Worm (Caenorhabditis elegans) whole organism, L1 larva: ENCODE measurements around the gene ubq-1.
A peak's percentile ranks its signal among the peaks of the same experiment; 100 is the strongest.

Source experiments
- blmp-1 ChIP-seq: fragments of 150-350 bp; optimal IDR thresholded peaks from 2 replicates; lab custom pipeline; 2014; ENCODE audit warnings: missing biosample characterization, missing genetic modification characterization
- ceh-8 ChIP-seq: fragments of 200-800 bp; sonication (Bioruptor generic); optimal IDR thresholded peaks from 2 replicates; lab custom pipeline; 2018; ENCODE audit warnings: mild to moderate bottlenecking, missing genetic modification characterization, moderate library complexity, missing compliant biosample characterization
- egl-13 ChIP-seq: sonication (generic microtip); optimal IDR thresholded peaks from 2 replicates; lab custom pipeline; 2016; ENCODE audit warnings: missing genotype, missing genetic modification reagents, missing genetic modification characterization, missing compliant biosample characterization
- egl-27 ChIP-seq, 2 experiments: fragments of 150-350 bp in 1 of 2; sonication (generic microtip); optimal IDR thresholded peaks; 3 replicates each; lab custom pipeline; 2017 to 2018; ENCODE audit warnings: missing biosample characterization in 2 of 2, missing genetic modification characterization in 2 of 2, missing genetic modification reagents in 2 of 2
- elt-3 ChIP-seq, 6 experiments: fragments of 150-350 bp in 1 of 6; sonication (generic microtip); optimal IDR thresholded peaks; 2 replicates each; lab custom pipeline; 2017 to 2018; ENCODE audit warnings: missing biosample characterization in 6 of 6, missing genetic modification characterization in 6 of 6, inconsistent platforms in 1 of 6
- lin-13 ChIP-seq: fragments of 150-350 bp; optimal IDR thresholded peaks from 2 replicates; lab custom pipeline; 2014; ENCODE audit warnings: missing biosample characterization, missing genetic modification reagents, missing genetic modification characterization
- lin-15B ChIP-seq: fragments of 150-350 bp; sonication (generic microtip); optimal IDR thresholded peaks from 3 replicates; lab custom pipeline; 2014; ENCODE audit warnings: missing biosample characterization, missing genetic modification characterization
- lin-35 ChIP-seq, 2 experiments: fragments of 150-350 bp; optimal IDR thresholded peaks; 2 replicates each; lab custom pipeline; 2014; ENCODE audit warnings: missing biosample characterization in 2 of 2, missing genetic modification characterization in 2 of 2, missing genetic modification reagents in 2 of 2
- mdl-1 ChIP-seq, 2 experiments: fragments of 150-350 bp; optimal IDR thresholded peaks; 2 replicates each; lab custom pipeline; 2014 to 2017; ENCODE audit warnings: missing biosample characterization in 2 of 2, missing genetic modification characterization in 2 of 2, inconsistent platforms in 1 of 2
- nhr-11 ChIP-seq: fragments of 150-350 bp; optimal IDR thresholded peaks from 2 replicates; lab custom pipeline; 2014; ENCODE audit warnings: missing biosample characterization, missing genetic modification characterization
- nhr-12 ChIP-seq: sonication (generic microtip); optimal IDR thresholded peaks from 2 replicates; lab custom pipeline; 2017; ENCODE audit warnings: missing biosample characterization, missing genetic modification characterization
- nhr-90 ChIP-seq: sonication (generic microtip); optimal IDR thresholded peaks from 2 replicates; lab custom pipeline; 2016; ENCODE audit warnings: mild to moderate bottlenecking, missing genetic modification characterization, missing compliant biosample characterization; ENCODE audit not compliant: poor library complexity
- unc-62 ChIP-seq: fragments of 150-350 bp; optimal IDR thresholded peaks from 2 replicates; lab custom pipeline; 2014; ENCODE audit warnings: missing biosample characterization, missing genetic modification reagents, missing genetic modification characterization

- TF ChIP-seq nhr-11 (no peak), egl-27 (tag; optimal IDR thresholded peaks at IDR 0.05; lab: Kevin White, UChicago) (no peak), egl-13 (peak; percentile 9), elt-3 (tag; optimal IDR thresholded peaks at IDR 0.05; lab: Kevin White, UChicago) (no peak), mdl-1 (tag; optimal IDR thresholded peaks at IDR 0.05; lab: Kevin White, UChicago) (no peak), unc-62 (GFP tag; lab: Kevin White, UChicago) (no peak), lin-35 (GFP tag; optimal IDR thresholded peaks at IDR 0.05; lab: Kevin White, UChicago) (peak in 1 of 2 experiments; percentile 4), blmp-1 (no peak), nhr-90 (tag; lab: Kevin White, UChicago) (no peak), lin-15B (tag; lab: Kevin White, UChicago) (no peak), lin-13 (GFP tag; lab: Kevin White, UChicago) (no peak), ceh-8 (GFP tag; lab: Kevin White, UChicago) (no peak), nhr-12 (tag; lab: Kevin White, UChicago) (no peak)
These were observed 48.0 kb downstream of the ubq-1 start for ce11 chrIII:5988010-5988409.
